Fruit fly (Drosophila melanogaster) whole organism, embryonic: Measurements from ENCODE around the gene CG31268.

Source experiments
- Atf6 ChIP-seq: fragments of 200-800 bp; sonication (Bioruptor generic); IDR thresholded peaks from 2 replicates; pipeline ENCODE4 v1.3.6; 2022; ENCODE audit warnings: missing biosample characterization, missing genetic modification characterization
- Awh ChIP-seq: fragments of 200-800 bp; sonication (Bioruptor generic); IDR thresholded peaks from 2 replicates; pipeline ENCODE4, ENCODE4 v1.3.6; 2022; ENCODE audit warnings: missing biosample characterization, missing genetic modification characterization
- Bdp1 ChIP-seq: fragments of 200-800 bp; sonication (Bioruptor generic); optimal IDR thresholded peaks from 3 replicates; lab custom pipeline; 2016; ENCODE audit warnings: missing biosample characterization, missing genetic modification characterization
- CG11456 ChIP-seq: fragments of 200-800 bp; sonication (Bioruptor generic); IDR thresholded peaks from 3 replicates; pipeline ENCODE4 v1.3.6; 2022; ENCODE audit warnings: missing biosample characterization, missing genetic modification characterization
- CG11695 ChIP-seq: fragments of 200-800 bp; sonication (Bioruptor generic); IDR thresholded peaks from 3 replicates; pipeline ENCODE4 v1.3.6; 2022; ENCODE audit warnings: missing biosample characterization, missing genetic modification characterization
- CG12219 ChIP-seq: fragments of 200-800 bp; sonication (Bioruptor generic); optimal IDR thresholded peaks from 3 replicates; lab custom pipeline; 2018; ENCODE audit warnings: missing biosample characterization, mild to moderate bottlenecking, missing genetic modification characterization
- CG12659 ChIP-seq: fragments of 200-800 bp; sonication (Bioruptor generic); optimal IDR thresholded peaks from 3 replicates; lab custom pipeline; 2017; ENCODE audit warnings: mild to moderate bottlenecking, missing biosample characterization, missing genetic modification reagents, missing genetic modification characterization
- CG13123 ChIP-seq: fragments of 200-800 bp; sonication (Bioruptor generic); optimal IDR thresholded peaks from 2 replicates; lab custom pipeline; 2016; ENCODE audit warnings: missing biosample characterization, missing genetic modification characterization
- CG13296 ChIP-seq: fragments of 200-800 bp; sonication (Bioruptor generic); optimal IDR thresholded peaks from 3 replicates; lab custom pipeline; 2018; ENCODE audit warnings: missing biosample characterization, mild to moderate bottlenecking, missing genetic modification characterization
- CG14667 ChIP-seq: fragments of 200-800 bp; sonication (Bioruptor generic); IDR thresholded peaks from 2 replicates; pipeline ENCODE4 v1.3.6; 2022; ENCODE audit warnings: missing biosample characterization, missing genetic modification characterization
- CG15011 ChIP-seq: fragments of 200-800 bp; sonication (Bioruptor generic); optimal IDR thresholded peaks from 3 replicates; lab custom pipeline; 2018; ENCODE audit warnings: missing biosample characterization, mild to moderate bottlenecking, missing genetic modification characterization
- CG1529 ChIP-seq: fragments of 200-800 bp; sonication (Bioruptor generic); optimal IDR thresholded peaks from 3 replicates; lab custom pipeline; 2018; ENCODE audit warnings: missing biosample characterization, missing genetic modification characterization
- CG17186 ChIP-seq: fragments of 200-800 bp; sonication (Bioruptor generic); optimal IDR thresholded peaks from 3 replicates; lab custom pipeline; 2017; ENCODE audit warnings: missing biosample characterization, missing genetic modification reagents, missing genetic modification characterization
- CG17361 ChIP-seq: fragments of 200-800 bp; sonication (Bioruptor generic); IDR thresholded peaks from 3 replicates; pipeline ENCODE4 v1.3.6; 2022; ENCODE audit warnings: missing biosample characterization, missing genetic modification characterization
- CG18262 ChIP-seq: fragments of 200-800 bp; optimal IDR thresholded peaks from 3 replicates; lab custom pipeline; 2019; ENCODE audit warnings: missing biosample characterization, mild to moderate bottlenecking, missing genetic modification characterization, moderate library complexity
- CG2202 ChIP-seq: fragments of 200-800 bp; sonication (Bioruptor generic); optimal IDR thresholded peaks from 2 replicates; lab custom pipeline; 2018; ENCODE audit warnings: missing biosample characterization, mild to moderate bottlenecking, missing genetic modification characterization
- CG2875 ChIP-seq: fragments of 200-800 bp; sonication (Bioruptor generic); optimal IDR thresholded peaks from 2 replicates; lab custom pipeline; 2017; ENCODE audit warnings: missing biosample characterization, mild to moderate bottlenecking, missing genetic modification characterization, missing genetic modification reagents
- CG31441 ChIP-seq: fragments of 200-800 bp; sonication (Bioruptor generic); IDR thresholded peaks from 2 replicates; pipeline ENCODE4 v1.3.6; 2022; ENCODE audit warnings: missing biosample characterization, missing genetic modification characterization
- CG3407 ChIP-seq: fragments of 200-800 bp; sonication (Bioruptor generic); optimal IDR thresholded peaks from 2 replicates; lab custom pipeline; 2018; ENCODE audit warnings: missing biosample characterization, mild to moderate bottlenecking, missing genetic modification characterization
- CG4820 ChIP-seq: fragments of 200-800 bp; sonication (Bioruptor generic); optimal IDR thresholded peaks from 3 replicates; lab custom pipeline; 2016; ENCODE audit warnings: missing biosample characterization, missing genetic modification characterization
- CG6254 ChIP-seq: fragments of 200-800 bp; sonication (Bioruptor generic); optimal IDR thresholded peaks from 3 replicates; lab custom pipeline; 2017; ENCODE audit warnings: mild to moderate bottlenecking, missing biosample characterization, missing genetic modification reagents, missing genetic modification characterization
- CG6791 ChIP-seq: fragments of 200-800 bp; sonication (Bioruptor generic); IDR thresholded peaks from 3 replicates; pipeline ENCODE4 v1.3.6; 2022; ENCODE audit warnings: missing biosample characterization, missing genetic modification characterization; ENCODE audit not compliant: partially characterized antibody
- CG7357 ChIP-seq: fragments of 200-800 bp; sonication (Bioruptor generic); IDR thresholded peaks from 3 replicates; pipeline ENCODE4 v1.3.6; 2022; ENCODE audit warnings: missing biosample characterization, missing genetic modification characterization
- CG8290 ChIP-seq, 3 experiments: fragments of 200-800 bp; sonication (Bioruptor generic); optimal IDR thresholded peaks; 2 replicates each; lab custom pipeline; 2016 to 2019; ENCODE audit warnings: missing biosample characterization in 3 of 3, missing genetic modification characterization in 3 of 3, mild to moderate bottlenecking in 2 of 3, moderate library complexity in 1 of 3
- CG8388 ChIP-seq: fragments of 200-800 bp; sonication (Bioruptor generic); optimal IDR thresholded peaks from 2 replicates; lab custom pipeline; 2019; ENCODE audit warnings: missing biosample characterization, mild to moderate bottlenecking, missing genetic modification characterization, moderate library complexity
- CG9437 ChIP-seq: fragments of 200-800 bp; sonication (Bioruptor generic); optimal IDR thresholded peaks from 2 replicates; lab custom pipeline; 2018; ENCODE audit warnings: missing biosample characterization, mild to moderate bottlenecking, missing genetic modification characterization
- CHES-1-like ChIP-seq: fragments of 200-800 bp; sonication (Bioruptor generic); optimal IDR thresholded peaks from 2 replicates; lab custom pipeline; 2016; ENCODE audit warnings: missing biosample characterization, missing genetic modification characterization
- Dp ChIP-seq: fragments of 200-800 bp; sonication (Bioruptor generic); optimal IDR thresholded peaks from 2 replicates; lab custom pipeline; 2018; ENCODE audit warnings: missing biosample characterization, mild to moderate bottlenecking, missing genetic modification characterization, moderate library complexity
- Hr39 ChIP-seq: fragments of >200 bp; optimal IDR thresholded peaks from 2 replicates; lab custom pipeline; 2017
- Lhr ChIP-seq: fragments of 200-800 bp; sonication (Bioruptor generic); optimal IDR thresholded peaks from 3 replicates; lab custom pipeline; 2017; ENCODE audit warnings: mild to moderate bottlenecking, missing biosample characterization, missing genetic modification reagents, missing genetic modification characterization
- MTF-1 ChIP-seq: fragments of 200-800 bp; sonication (Bioruptor generic); optimal IDR thresholded peaks from 2 replicates; lab custom pipeline; 2018; ENCODE audit warnings: missing biosample characterization, mild to moderate bottlenecking, missing genetic modification characterization, borderline replicate concordance
- Mrtf ChIP-seq: fragments of 200-800 bp; sonication (Bioruptor generic); IDR thresholded peaks from 3 replicates; pipeline ENCODE4 v1.3.6; 2022; ENCODE audit warnings: missing biosample characterization, missing genetic modification characterization
- Nf-YC ChIP-seq: fragments of 200-800 bp; optimal IDR thresholded peaks from 3 replicates; lab custom pipeline; 2019; ENCODE audit warnings: missing biosample characterization, mild to moderate bottlenecking, missing genetic modification characterization, moderate library complexity
- Sry-β ChIP-seq: fragments of 200-800 bp; sonication (Bioruptor generic); optimal IDR thresholded peaks from 2 replicates; lab custom pipeline; 2018; ENCODE audit warnings: missing biosample characterization, mild to moderate bottlenecking, missing genetic modification characterization, moderate library complexity
- Stat92E ChIP-seq, 3 experiments: fragments of >200 bp in 2 of 3; fragments of 200-800 bp in 1 of 3; sonication (Bioruptor generic) in 1 of 3; optimal IDR thresholded peaks; 2 replicates each; lab custom pipeline; 2017 to 2019; ENCODE audit warnings: missing biosample characterization in 3 of 3, missing genetic modification characterization in 3 of 3, mild to moderate bottlenecking in 1 of 3, moderate library complexity in 1 of 3
- Xbp1 ChIP-seq: fragments of 200-800 bp; sonication (Bioruptor generic); optimal IDR thresholded peaks from 3 replicates; lab custom pipeline; 2016; ENCODE audit warnings: missing biosample characterization, mild to moderate bottlenecking, missing genetic modification characterization
- ab ChIP-seq: fragments of 200-800 bp; sonication (Bioruptor generic); optimal IDR thresholded peaks from 2 replicates; lab custom pipeline; 2016; ENCODE audit warnings: missing biosample characterization, missing genetic modification characterization
- ap ChIP-seq: fragments of 200-800 bp; sonication (Bioruptor generic); IDR thresholded peaks from 2 replicates; pipeline ENCODE4 v1.3.6; 2022; ENCODE audit warnings: missing biosample characterization, missing genetic modification characterization
- dpn ChIP-seq, 2 experiments: fragments of 200-800 bp; sonication (Bioruptor generic); optimal IDR thresholded peaks; 3 replicates each; lab custom pipeline; 2016; ENCODE audit warnings: missing biosample characterization in 2 of 2, missing genetic modification characterization in 2 of 2
- emc ChIP-seq: fragments of 200-800 bp; sonication (Bioruptor generic); optimal IDR thresholded peaks from 2 replicates; lab custom pipeline; 2016; ENCODE audit warnings: missing biosample characterization, missing genetic modification characterization
- ftz-f1 ChIP-seq: fragments of 200-800 bp; sonication (Bioruptor generic); optimal IDR thresholded peaks from 2 replicates; lab custom pipeline; 2016; ENCODE audit warnings: missing biosample characterization, missing genetic modification characterization
- grn ChIP-seq: fragments of 200-800 bp; sonication (Bioruptor generic); optimal IDR thresholded peaks from 3 replicates; lab custom pipeline; 2017; ENCODE audit warnings: missing biosample characterization, missing genetic modification characterization
- org-1 ChIP-seq: fragments of 200-800 bp; sonication (Bioruptor generic); optimal IDR thresholded peaks from 2 replicates; lab custom pipeline; 2017; ENCODE audit warnings: missing biosample characterization, missing genetic modification characterization
- pfk ChIP-seq: fragments of 200-800 bp; sonication (Bioruptor generic); optimal IDR thresholded peaks from 2 replicates; lab custom pipeline; 2018; ENCODE audit warnings: missing biosample characterization, mild to moderate bottlenecking, missing genetic modification characterization, moderate library complexity
- phol ChIP-seq: fragments of 200-800 bp; sonication (Bioruptor generic); optimal IDR thresholded peaks from 3 replicates; lab custom pipeline; 2018; ENCODE audit warnings: missing biosample characterization, mild to moderate bottlenecking, missing genetic modification characterization, moderate library complexity
- pros ChIP-seq: fragments of 200-800 bp; sonication (Bioruptor generic); optimal IDR thresholded peaks from 3 replicates; lab custom pipeline; 2019; ENCODE audit warnings: missing biosample characterization, mild to moderate bottlenecking, missing genetic modification characterization, moderate library complexity
- repo ChIP-seq: fragments of 200-800 bp; sonication (Bioruptor generic); optimal IDR thresholded peaks from 2 replicates; lab custom pipeline; 2016; ENCODE audit warnings: missing biosample characterization, missing genetic modification characterization
- so ChIP-seq: fragments of 200-800 bp; sonication (Bioruptor generic); IDR thresholded peaks from 3 replicates; pipeline ENCODE4 v1.3.6; 2022; ENCODE audit warnings: missing biosample characterization, missing genetic modification characterization
- wek ChIP-seq: fragments of 200-800 bp; sonication (Bioruptor generic); optimal IDR thresholded peaks from 3 replicates; lab custom pipeline; 2018; ENCODE audit warnings: missing biosample characterization, mild to moderate bottlenecking, missing genetic modification characterization, moderate library complexity
- zen2 ChIP-seq: fragments of 200-800 bp; sonication (Bioruptor generic); IDR thresholded peaks from 3 replicates; pipeline ENCODE4 v1.3.6; 2022; ENCODE audit warnings: missing biosample characterization, missing genetic modification characterization; ENCODE audit not compliant: partially characterized antibody
- zfh1 ChIP-seq: fragments of 200-800 bp; sonication (Bioruptor generic); IDR thresholded peaks from 3 replicates; pipeline ENCODE4 v1.3.6; 2022; ENCODE audit warnings: missing biosample characterization, missing genetic modification characterization

The CG31268 gene

dm6 chr3R:17048867-17049266 lies 17.3 kb downstream of the CG31268 start (continued):
- TF ChIP-seq Nf-YC (tag; lab: Kevin White, UChicago) = peak; percentile 8
- TF ChIP-seq org-1 (GFP tag; lab: Kevin White, UChicago) = no peak
- TF ChIP-seq ap (GFP tag; lab: Robert Waterston, UW) = no peak
- TF ChIP-seq CG8290 (GFP tag; optimal IDR thresholded peaks at IDR 0.05; lab: Kevin White, UChicago) = no peak
- TF ChIP-seq CG8290 (tag; optimal IDR thresholded peaks at IDR 0.05; lab: Kevin White, UChicago) = no peak
- TF ChIP-seq Lhr (GFP tag; lab: Kevin White, UChicago) = no peak
- 0 out of 3 replicates have a peak, but pooled peaks have one; percentile 12 for TF ChIP-seq so (GFP tag; lab: Robert Waterston, UW)
- no peak for TF ChIP-seq wek (GFP tag; lab: Kevin White, UChicago)
- no peak for TF ChIP-seq CG11695 (GFP tag; lab: Robert Waterston, UW)
- no peak for TF ChIP-seq repo
- TF ChIP-seq CG17361 (GFP tag; lab: Robert Waterston, UW) = peak; percentile 63
- no peak for TF ChIP-seq Dp (GFP tag; lab: Kevin White, UChicago)
- peak; percentile 63 for TF ChIP-seq CG18262 (tag; lab: Kevin White, UChicago)
- TF ChIP-seq CG12659 (GFP tag; lab: Kevin White, UChicago) = peak; percentile 24
- TF ChIP-seq CHES-1-like (GFP tag; lab: Kevin White, UChicago) = no peak
- TF ChIP-seq zen2 (GFP tag; lab: Robert Waterston, UW) = no peak
- no peak for TF ChIP-seq CG4820
- TF ChIP-seq CG7357 (GFP tag; lab: Robert Waterston, UW) = no peak
- no peak for TF ChIP-seq CG13296 (GFP tag; lab: Kevin White, UChicago)
- no peak for TF ChIP-seq ftz-f1 (GFP tag; lab: Kevin White, UChicago)
- peak; percentile 31 for TF ChIP-seq CG2875
- no peak for TF ChIP-seq MTF-1 (GFP tag; lab: Kevin White, UChicago)
- no peak for TF ChIP-seq Mrtf
- no peak for TF ChIP-seq CG15011
- TF ChIP-seq phol (tag; lab: Kevin White, UChicago) = peak; percentile 26
- no peak for TF ChIP-seq Bdp1 (GFP tag; lab: Kevin White, UChicago)
- peak; percentile 41; the same call in 1 of the 2 replicates for TF ChIP-seq Atf6 (GFP tag; lab: Robert Waterston, UW)
- peak in 1 of 2 experiments; percentile 11 for TF ChIP-seq dpn (GFP tag; optimal IDR thresholded peaks at IDR 0.05; lab: Kevin White, UChicago)
- no peak for TF ChIP-seq CG13123 (GFP tag; lab: Kevin White, UChicago)
- no peak for TF ChIP-seq CG9437 (GFP tag; lab: Kevin White, UChicago)
- no peak for TF ChIP-seq CG17186 (GFP tag; lab: Kevin White, UChicago)
- peak; percentile 39 for TF ChIP-seq CG8388 (GFP tag; lab: Kevin White, UChicago)
- TF ChIP-seq pros (GFP tag; lab: Kevin White, UChicago) = no peak
- peak; percentile 11 for TF ChIP-seq CG3407 (GFP tag; lab: Kevin White, UChicago)
- no peak for TF ChIP-seq CG11456 (GFP tag; lab: Robert Waterston, UW)
- no peak for TF ChIP-seq grn (GFP tag; lab: Kevin White, UChicago)
- no peak for TF ChIP-seq zfh1 (GFP tag; lab: Robert Waterston, UW)
- no peak for TF ChIP-seq CG12219 (GFP tag; lab: Kevin White, UChicago)
- no peak for TF ChIP-seq pfk
- TF ChIP-seq Hr39 = no peak
- TF ChIP-seq Stat92E (GFP tag; optimal IDR thresholded peaks at IDR 0.05; lab: Kevin White, UChicago) = no peak
- TF ChIP-seq Sry-β (GFP tag; lab: Kevin White, UChicago) = no peak
- peak; percentile 23 for TF ChIP-seq Xbp1 (GFP tag; lab: Kevin White, UChicago)
- TF ChIP-seq CG6791 = no peak
- TF ChIP-seq Awh (GFP tag; lab: Robert Waterston, UW) = no peak
- peak; percentile 25 for TF ChIP-seq CG2202 (tag; lab: Kevin White, UChicago)
- TF ChIP-seq ab = no peak
- TF ChIP-seq CG14667 (GFP tag; lab: Robert Waterston, UW) = no peak
- no peak for TF ChIP-seq CG1529 (GFP tag; lab: Kevin White, UChicago)
- no peak for TF ChIP-seq CG6254 (GFP tag; lab: Kevin White, UChicago)
- TF ChIP-seq emc (GFP tag; lab: Kevin White, UChicago) = no peak
- peak; percentile 69 for TF ChIP-seq CG31441 (GFP tag; lab: Robert Waterston, UW)
